Fruit fly (Drosophila melanogaster): ENCODE measurements around the gene CCT3.
A peak's percentile ranks its signal among the peaks of the same experiment; 100 is the strongest.

- no peak for TF ChIP-seq CG8478 (optimal IDR thresholded peaks at IDR 0.05)
- peak; percentile 45 to 66 for TF ChIP-seq CTCF (optimal IDR thresholded peaks at IDR 0.05)
Measured at dm6 chr3R:16624750-16625549, 22.5 kb upstream of the CCT3 start, which contains the start of gene Fas1.

Measured in S2 (cell line).